Worm (Caenorhabditis elegans): ENCODE data around the gene C08E8.1.

DNA sequence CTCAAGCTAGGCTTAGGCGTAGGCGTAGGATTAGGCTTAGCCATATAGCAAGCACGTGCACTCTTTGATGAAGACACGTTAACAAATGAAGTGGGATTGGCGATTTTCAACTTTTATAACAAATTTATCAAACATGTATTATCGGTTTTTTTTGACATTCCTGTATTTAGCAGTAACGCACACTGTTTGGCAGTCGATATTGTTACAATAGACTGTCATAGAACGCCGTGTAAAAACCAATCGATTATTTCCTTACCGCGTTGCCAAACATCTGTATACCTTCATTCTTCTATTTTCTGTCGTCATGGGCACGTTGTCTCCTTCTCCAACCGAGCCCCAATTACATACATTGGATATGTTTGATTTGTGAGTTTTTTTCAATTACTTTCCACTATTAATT, 44.0 kb downstream of the C08E8.1 start, which contains the start of gene fbxb-119:
- TF ChIP-seq tbx-37 (GFP tag; conservative IDR thresholded peaks at IDR 0.05) (no peak), flt-1 (GFP tag; IDR thresholded peaks at IDR 0.05) (no peak), ama-1 (optimal IDR thresholded peaks at IDR 0.05) (no peak), B0310.2 (tag; optimal IDR thresholded peaks at IDR 0.05) (no peak), aly-1 (tag; optimal IDR thresholded peaks at IDR 0.05) (no peak), tra-4 (tag; optimal IDR thresholded peaks at IDR 0.05) (no peak), hnd-1 (tag; optimal IDR thresholded peaks at IDR 0.05) (no peak), tbx-11 (GFP tag; IDR thresholded peaks at IDR 0.05) (no peak), pes-1 (GFP tag; IDR thresholded peaks at IDR 0.05) (no peak), ceh-36 (tag; optimal IDR thresholded peaks at IDR 0.05) (no peak), scrt-1 (GFP tag; IDR thresholded peaks at IDR 0.05) (no peak), sea-1 (GFP tag; conservative IDR thresholded peaks at IDR 0.05) (no peak)

Data from whole organism, early embryonic.